Worm (Caenorhabditis elegans) whole organism, L3 larva: ENCODE measurements around the gene alg-3.

ENCODE experiments used
- ZK546.5 ChIP-seq: sonication (generic microtip); optimal IDR thresholded peaks from 2 replicates; lab custom pipeline; 2017; ENCODE audit warnings: missing biosample characterization, missing genetic modification characterization
- fkh-10 ChIP-seq: sonication (generic microtip); optimal IDR thresholded peaks from 2 replicates; lab custom pipeline; 2017; ENCODE audit warnings: missing biosample characterization, missing genetic modification reagents, missing genetic modification characterization
- mdl-1 ChIP-seq: fragments of 150-350 bp; optimal IDR thresholded peaks from 2 replicates; lab custom pipeline; 2014; ENCODE audit warnings: missing biosample characterization, missing genetic modification characterization
- skn-1 ChIP-seq: fragments of 150-350 bp; optimal IDR thresholded peaks from 2 replicates; lab custom pipeline; 2014; ENCODE audit warnings: missing biosample characterization, missing genetic modification characterization

ce11 chrIV:11692071-11692673 lies 11.9 kb upstream of the alg-3 start:
- TF ChIP-seq ZK546.5 (tag; lab: Kevin White, UChicago), result no peak
- peak; percentile 41 for TF ChIP-seq fkh-10 (GFP tag; lab: Kevin White, UChicago)
- TF ChIP-seq skn-1, result peak; percentile 47
- TF ChIP-seq mdl-1 (tag; lab: Kevin White, UChicago), result no peak
